Worm (Caenorhabditis elegans) whole organism, L4 larva: ENCODE results near the gene srv-32.

Source experiments
- F44E2.7 ChIP-seq: fragments of 200-800 bp; sonication (Bioruptor generic); IDR thresholded peaks from 2 replicates; pipeline ENCODE4 v2.1.2; 2022; ENCODE audit warnings: missing genetic modification characterization, missing compliant biosample characterization
- F49E8.2 ChIP-seq: sonication (generic microtip); optimal IDR thresholded peaks from 2 replicates; lab custom pipeline; 2016; ENCODE audit warnings: missing compliant biosample characterization, mild to moderate bottlenecking, missing genetic modification characterization, borderline replicate concordance
- T20F7.1 ChIP-seq: fragments of 200-800 bp; sonication (Bioruptor generic); optimal IDR thresholded peaks from 2 replicates; lab custom pipeline; 2018; ENCODE audit warnings: mild to moderate bottlenecking, missing genetic modification characterization, missing compliant biosample characterization
- Y75B8A.6 ChIP-seq: fragments of 200-800 bp; sonication (Bioruptor generic); IDR thresholded peaks from 2 replicates; pipeline ENCODE4 v1.3.6; 2022; ENCODE audit warnings: missing genetic modification reagents, missing genetic modification characterization, missing compliant biosample characterization
- aha-1 ChIP-seq: fragments of 150-350 bp; peaks from one replicate; lab custom pipeline; 2014; ENCODE audit warnings: missing biosample characterization, missing genetic modification characterization
- aly-2 ChIP-seq: sonication (generic microtip); optimal IDR thresholded peaks from 2 replicates; lab custom pipeline; 2018; ENCODE audit warnings: missing biosample characterization, missing genetic modification characterization
- ama-1 ChIP-seq: fragments of 150-350 bp; optimal IDR thresholded peaks from 2 replicates; lab custom pipeline; 2014; ENCODE audit warnings: inconsistent platforms, mixed read lengths
- dmd-6 ChIP-seq: fragments of 200-800 bp; sonication (Bioruptor generic); IDR thresholded peaks from 2 replicates; pipeline ENCODE4 v1.3.6; 2022; ENCODE audit warnings: missing genetic modification reagents, missing genetic modification characterization, missing compliant biosample characterization
- dpl-1 ChIP-seq: fragments of 150-350 bp; optimal IDR thresholded peaks from 2 replicates; lab custom pipeline; 2014; ENCODE audit warnings: missing biosample characterization, missing genetic modification reagents, missing genetic modification characterization
- fos-1 ChIP-seq: fragments of 150-350 bp; optimal IDR thresholded peaks from 2 replicates; lab custom pipeline; 2014; ENCODE audit warnings: missing biosample characterization, missing genetic modification characterization
- gei-8 ChIP-seq: fragments of 200-800 bp; sonication (Bioruptor generic); optimal IDR thresholded peaks from 2 replicates; lab custom pipeline; 2018; ENCODE audit warnings: mild to moderate bottlenecking, missing genetic modification characterization, missing compliant biosample characterization
- hlh-11 ChIP-seq: fragments of 200-800 bp; sonication (Bioruptor generic); optimal IDR thresholded peaks from 2 replicates; lab custom pipeline; 2018; ENCODE audit warnings: mild to moderate bottlenecking, missing genetic modification characterization, missing compliant biosample characterization
- hlh-30 ChIP-seq: sonication (generic microtip); optimal IDR thresholded peaks from 2 replicates; lab custom pipeline; 2017; ENCODE audit warnings: antibody characterized with exemption, mild to moderate bottlenecking, missing genetic modification characterization, missing compliant biosample characterization; ENCODE audit not compliant: insufficient read depth
- lin-38 ChIP-seq: fragments of 200-800 bp; sonication (Bioruptor generic); IDR thresholded peaks from 2 replicates; pipeline ENCODE4 v1.3.6; 2022; ENCODE audit warnings: missing genetic modification reagents, missing genetic modification characterization, missing compliant biosample characterization
- lir-3 ChIP-seq: sonication (generic microtip); optimal IDR thresholded peaks from 2 replicates; lab custom pipeline; 2016; ENCODE audit warnings: mild to moderate bottlenecking, missing genetic modification characterization, missing compliant biosample characterization
- lsy-2 ChIP-seq, 2 experiments: fragments of 150-350 bp in 1 of 2; sonication (generic microtip) in 1 of 2; optimal IDR thresholded peaks; 2 replicates each; lab custom pipeline; 2014 to 2017; ENCODE audit warnings: missing biosample characterization in 2 of 2, missing genetic modification characterization in 2 of 2
- madf-5 ChIP-seq, 2 experiments: fragments of 200-800 bp; sonication (Bioruptor generic); IDR thresholded peaks; 2 replicates each; pipeline ENCODE4 v1.3.6; 2022; ENCODE audit warnings: missing compliant biosample characterization in 2 of 2, missing genetic modification characterization in 2 of 2
- mxl-3 ChIP-seq: fragments of 200-800 bp; sonication (Bioruptor generic); optimal IDR thresholded peaks from 2 replicates; lab custom pipeline; 2018; ENCODE audit warnings: mild to moderate bottlenecking, missing genetic modification characterization, missing compliant biosample characterization
- nhr-10 ChIP-seq: fragments of 150-350 bp; optimal IDR thresholded peaks from 2 replicates; lab custom pipeline; 2014; ENCODE audit warnings: missing biosample characterization, missing genetic modification characterization
- nhr-11 ChIP-seq: fragments of 150-350 bp; optimal IDR thresholded peaks from 2 replicates; lab custom pipeline; 2014; ENCODE audit warnings: missing biosample characterization, missing genetic modification characterization
- nhr-25 ChIP-seq: sonication (generic microtip); optimal IDR thresholded peaks from 2 replicates; lab custom pipeline; 2017; ENCODE audit warnings: missing genetic modification characterization, mild to moderate bottlenecking, missing compliant biosample characterization, antibody characterized with exemption, moderate library complexity, borderline replicate concordance; ENCODE audit not compliant: insufficient read depth
- nhr-42 ChIP-seq: fragments of 200-800 bp; sonication (Bioruptor generic); IDR thresholded peaks from 2 replicates; pipeline ENCODE4 v1.3.6; 2022; ENCODE audit warnings: missing genetic modification characterization, missing compliant biosample characterization
- nhr-76 ChIP-seq: fragments of 150-350 bp; optimal IDR thresholded peaks from 2 replicates; lab custom pipeline; 2014; ENCODE audit warnings: missing biosample characterization, missing genetic modification characterization
- pha-4 ChIP-seq, 2 experiments: fragments of 150-350 bp in 1 of 2; fragments of 200-800 bp in 1 of 2; sonication (Bioruptor generic) in 1 of 2; IDR thresholded peaks in 1 of 2; optimal IDR thresholded peaks in 1 of 2; 2 replicates each; pipeline versions ENCODE4 v1.3.6 to Lab custom; 2014 to 2022; ENCODE audit warnings: missing genetic modification characterization in 2 of 2, missing genetic modification reagents in 2 of 2, missing biosample characterization in 1 of 2, missing compliant biosample characterization in 1 of 2
- php-3 ChIP-seq: fragments of 200-800 bp; sonication (Bioruptor generic); IDR thresholded peaks from 2 replicates; pipeline ENCODE4 v1.3.6; 2022; ENCODE audit warnings: missing genetic modification reagents, missing genetic modification characterization, missing compliant biosample characterization
- pqm-1 ChIP-seq: sonication (generic microtip); optimal IDR thresholded peaks from 2 replicates; lab custom pipeline; 2017; ENCODE audit warnings: missing biosample characterization, missing genetic modification characterization
- saeg-2 ChIP-seq: fragments of 200-800 bp; sonication (Bioruptor generic); IDR thresholded peaks from 2 replicates; pipeline ENCODE4 v1.3.6; 2022; ENCODE audit warnings: missing genetic modification reagents, missing genetic modification characterization, missing compliant biosample characterization
- set-16 ChIP-seq: fragments of 200-800 bp; sonication (Bioruptor generic); IDR thresholded peaks from 2 replicates; pipeline ENCODE4 v1.3.6; 2022; ENCODE audit warnings: missing genetic modification reagents, missing genetic modification characterization, missing compliant biosample characterization
- tra-1 ChIP-seq: fragments of 200-800 bp; sonication (Bioruptor generic); IDR thresholded peaks from 2 replicates; pipeline ENCODE4 v1.3.6; 2022; ENCODE audit warnings: missing genetic modification reagents, missing genetic modification characterization, missing compliant biosample characterization
- unc-39 ChIP-seq: sonication (generic microtip); optimal IDR thresholded peaks from 2 replicates; lab custom pipeline; 2017; ENCODE audit warnings: missing biosample characterization, missing genetic modification characterization
- unc-62 ChIP-seq, 3 experiments: fragments of 150-350 bp in 1 of 3; sonication (generic microtip); optimal IDR thresholded peaks in 2 of 3; peaks in 1 of 3; 1 replicate in 1 of 3; 2 replicates in 2 of 3; lab custom pipeline; 2014 to 2017; ENCODE audit warnings: missing biosample characterization in 3 of 3, missing genetic modification characterization in 3 of 3, missing genetic modification reagents in 3 of 3, missing genotype in 1 of 3
- zfp-3 ChIP-seq: fragments of 200-800 bp; sonication (Bioruptor generic); conservative IDR thresholded peaks from 2 replicates; pipeline ENCODE4 v1.3.6; 2022; ENCODE audit warnings: missing genetic modification reagents, missing genetic modification characterization, missing compliant biosample characterization
- zip-2 ChIP-seq: fragments of 150-350 bp; optimal IDR thresholded peaks from 2 replicates; lab custom pipeline; 2014; ENCODE audit warnings: missing biosample characterization, missing genetic modification characterization
- ztf-7 ChIP-seq: fragments of 150-350 bp; optimal IDR thresholded peaks from 2 replicates; lab custom pipeline; 2014; ENCODE audit warnings: missing biosample characterization, missing genetic modification characterization

The srv-32 gene

DNA sequence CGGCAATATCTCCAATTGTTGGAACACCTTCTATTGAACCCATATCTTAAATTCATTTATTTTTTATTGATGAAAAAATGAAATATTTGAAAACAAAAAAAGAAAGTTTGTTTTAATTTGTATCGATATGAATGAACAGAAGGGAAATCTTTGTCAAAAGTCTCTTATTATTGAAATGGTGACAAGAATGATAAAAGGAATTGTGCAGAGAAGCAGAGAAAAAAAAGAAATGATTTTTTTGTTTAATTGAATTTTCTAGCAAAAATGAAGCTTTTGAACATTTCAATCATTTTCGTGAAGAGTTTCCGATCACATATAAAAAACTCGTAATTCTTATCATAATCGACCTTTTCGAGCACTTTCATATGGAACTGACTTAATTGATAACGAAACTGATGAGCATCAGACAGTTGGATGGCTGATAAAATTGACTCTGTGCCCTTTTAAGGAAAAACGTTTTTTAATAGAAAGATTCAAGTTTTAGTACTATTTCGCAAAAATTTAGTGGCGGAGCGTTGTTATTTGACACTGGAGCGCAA is 6.3 kb downstream of the srv-32 start, which contains the start of the genes aat-4 and T13A10.1 (continued):
- TF ChIP-seq lin-38: no peak
- TF ChIP-seq pqm-1 (tag; lab: Kevin White, UChicago): peak; percentile 92
- TF ChIP-seq fos-1 (tag; lab: Kevin White, UChicago): no peak
- TF ChIP-seq pha-4 (GFP tag; IDR thresholded peaks at IDR 0.05; lab: Robert Waterston, UW): no peak
- TF ChIP-seq pha-4 (tag; optimal IDR thresholded peaks at IDR 0.05; lab: Kevin White, UChicago): no peak
- no peak for TF ChIP-seq hlh-30
- TF ChIP-seq, all 104 proteins: peak for 6

DNA sequence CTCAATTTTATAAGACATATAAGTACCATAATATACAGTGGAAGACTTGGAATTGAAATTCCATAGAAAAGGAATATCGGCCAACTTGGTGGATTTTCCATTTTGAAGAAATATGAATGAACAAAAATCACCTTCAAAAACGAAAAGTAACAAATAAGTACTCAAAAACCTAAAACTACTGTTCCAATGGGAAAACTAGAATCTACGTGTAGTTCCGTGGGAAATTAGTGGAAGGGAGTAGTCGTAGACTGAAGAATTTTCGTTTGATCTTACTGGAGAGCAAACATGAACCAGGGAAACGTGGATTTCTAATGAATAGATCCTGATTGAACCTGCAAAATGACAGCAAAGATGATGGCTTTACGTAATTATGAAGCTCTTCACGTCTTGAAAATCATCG is 10.1 kb downstream of the srv-32 start, which contains the start of gene srv-31:
TSS of gene srv-31 (minus strand) at position 101 of the 400 bp plus-strand sequence.
- TF ChIP-seq zip-2 (tag; lab: Kevin White, UChicago): no peak
- no peak for TF ChIP-seq lin-38
- TF ChIP-seq dmd-6 (GFP tag; lab: Robert Waterston, UW): no peak
- TF ChIP-seq unc-39 (tag; lab: Kevin White, UChicago): no peak
- no peak for TF ChIP-seq php-3 (GFP tag; lab: Robert Waterston, UW)
- no peak for TF ChIP-seq pqm-1 (tag; lab: Kevin White, UChicago)
- no peak for TF ChIP-seq nhr-76
- no peak for TF ChIP-seq ztf-7
- no peak for TF ChIP-seq fos-1 (tag; lab: Kevin White, UChicago)
- no peak for TF ChIP-seq saeg-2 (GFP tag; lab: Robert Waterston, UW)
- no peak for TF ChIP-seq nhr-10 (tag; lab: Kevin White, UChicago)
- no peak for TF ChIP-seq madf-5 (GFP tag; IDR thresholded peaks at IDR 0.05; lab: Robert Waterston, UW)
- no peak for TF ChIP-seq nhr-11 (tag; lab: Kevin White, UChicago)
- TF ChIP-seq tra-1 (GFP tag; lab: Robert Waterston, UW): no peak
- TF ChIP-seq aly-2 (tag; lab: Kevin White, UChicago): no peak
- TF ChIP-seq ama-1 (lab: Kevin White, UChicago): no peak
- TF ChIP-seq Y75B8A.6: no peak
- TF ChIP-seq nhr-25: no peak
- TF ChIP-seq lir-3: no peak
- TF ChIP-seq aha-1: no peak

DNA sequence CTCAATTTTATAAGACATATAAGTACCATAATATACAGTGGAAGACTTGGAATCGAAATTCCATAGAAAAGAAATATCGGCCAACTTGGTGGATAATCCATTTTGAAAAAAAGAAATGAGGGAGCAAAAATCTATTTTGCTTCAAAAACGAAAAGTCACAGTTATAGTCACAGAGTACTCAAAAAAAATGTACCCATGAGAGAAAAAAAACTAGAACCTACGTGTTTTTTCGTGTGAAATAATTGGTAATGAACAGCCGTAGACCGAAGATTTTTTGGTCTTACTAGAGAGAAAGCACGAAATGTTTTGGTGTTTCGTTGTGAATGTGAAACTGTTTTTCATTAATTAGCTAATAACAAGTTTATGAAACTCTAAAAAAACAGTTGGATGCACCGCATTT is 12.7 kb downstream of the srv-32 start, which contains the start of gene srv-30:
TSS of gene srv-30 (minus strand) at position 101 of the 400 bp plus-strand sequence.
- TF ChIP-seq nhr-10 (tag; lab: Kevin White, UChicago): no peak
- peak in 1 of 2 experiments; percentile 42 for TF ChIP-seq unc-62 (GFP tag; optimal IDR thresholded peaks at IDR 0.05 in 1 of 2; lab: Kevin White, UChicago)
- no peak for TF ChIP-seq unc-62 (tag; optimal IDR thresholded peaks at IDR 0.05; lab: Kevin White, UChicago)

DNA sequence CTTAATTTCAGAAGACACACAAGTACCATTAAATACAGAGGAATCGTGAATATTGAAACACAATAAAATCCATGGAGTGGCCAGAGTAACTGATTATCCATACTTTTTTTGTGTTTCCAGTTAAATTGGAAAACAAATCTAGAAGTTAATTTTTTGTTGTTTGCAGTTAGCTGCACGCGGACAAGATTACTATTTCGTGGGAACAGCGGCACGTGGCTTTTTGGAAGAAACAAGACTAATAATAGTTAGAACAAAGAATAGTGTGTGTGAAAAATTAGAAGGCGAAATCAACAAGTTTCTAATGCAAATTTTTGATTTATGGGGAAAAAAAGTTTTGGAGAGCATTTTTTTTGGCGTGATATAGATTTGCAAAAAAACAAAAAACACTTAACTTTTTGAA is 15.5 kb downstream of the srv-32 start, which contains the start of gene srv-29:
TSS of gene srv-29 (minus strand) at position 101 of the 400 bp plus-strand sequence.
- TF ChIP-seq gei-8 (GFP tag; lab: Kevin White, UChicago) (no peak), dpl-1 (GFP tag; lab: Kevin White, UChicago) (no peak), mxl-3 (GFP tag; lab: Kevin White, UChicago) (no peak), hlh-11 (no peak), lsy-2 (tag; optimal IDR thresholded peaks at IDR 0.05; lab: Kevin White, UChicago) (no peak), F44E2.7 (no peak), T20F7.1 (no peak), zfp-3 (GFP tag; lab: Robert Waterston, UW) (no peak), nhr-42 (GFP tag; lab: Robert Waterston, UW) (no peak)
- TF ChIP-seq, all 104 proteins: peak for 0

ce11 chrIV:6263244-6263643 is 18.8 kb downstream of the srv-32 start, which contains the start of gene srv-28:
Gene srv-28, minus strand, starts transcription at chrIV:6263344.
- TF ChIP-seq tra-1 (GFP tag; lab: Robert Waterston, UW): no peak
- TF ChIP-seq aha-1: peak; percentile 7
- peak in 1 of 2 experiments; percentile 33 for TF ChIP-seq unc-62 (GFP tag; optimal IDR thresholded peaks at IDR 0.05 in 1 of 2; lab: Kevin White, UChicago)
- TF ChIP-seq unc-62 (tag; optimal IDR thresholded peaks at IDR 0.05; lab: Kevin White, UChicago): no peak
- TF ChIP-seq set-16 (GFP tag; lab: Robert Waterston, UW): no peak
- no peak for TF ChIP-seq F49E8.2 (tag; lab: Kevin White, UChicago)
- TF ChIP-seq zfp-3 (GFP tag; lab: Robert Waterston, UW): no peak
- no peak for TF ChIP-seq madf-5 (GFP tag; IDR thresholded peaks at IDR 0.05; lab: Robert Waterston, UW)
